Fruit fly (Drosophila melanogaster): ENCODE results near the gene goe.

The goe gene

DNA sequence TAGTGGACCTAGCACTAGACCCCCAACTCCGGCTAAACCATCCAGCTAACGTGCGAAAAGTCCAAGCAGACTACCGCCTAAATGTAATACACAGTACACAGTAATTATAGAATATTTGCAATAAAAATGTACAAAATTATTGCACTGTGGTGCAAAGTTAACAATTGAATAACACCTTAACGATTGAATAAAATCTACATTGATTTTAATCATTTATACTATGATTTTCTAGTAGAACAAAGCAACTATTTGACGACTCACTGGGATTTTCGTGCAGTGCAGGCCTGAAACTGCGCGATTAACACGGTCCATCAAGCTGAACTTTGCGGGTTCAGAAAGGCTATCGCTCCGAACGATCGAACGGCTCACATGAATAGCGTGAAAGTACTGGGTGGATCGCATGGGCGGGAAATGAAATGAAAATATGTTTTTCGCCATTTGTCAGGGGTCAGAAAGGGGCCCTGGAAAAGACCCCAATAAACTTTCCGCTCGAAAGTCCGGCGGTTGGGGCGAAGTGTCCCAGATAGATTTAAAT lies 26.5 kb upstream of the goe start:
- peak; percentile 4 for TF ChIP-seq noc (tag; optimal IDR thresholded peaks at IDR 0.05)

DNA sequence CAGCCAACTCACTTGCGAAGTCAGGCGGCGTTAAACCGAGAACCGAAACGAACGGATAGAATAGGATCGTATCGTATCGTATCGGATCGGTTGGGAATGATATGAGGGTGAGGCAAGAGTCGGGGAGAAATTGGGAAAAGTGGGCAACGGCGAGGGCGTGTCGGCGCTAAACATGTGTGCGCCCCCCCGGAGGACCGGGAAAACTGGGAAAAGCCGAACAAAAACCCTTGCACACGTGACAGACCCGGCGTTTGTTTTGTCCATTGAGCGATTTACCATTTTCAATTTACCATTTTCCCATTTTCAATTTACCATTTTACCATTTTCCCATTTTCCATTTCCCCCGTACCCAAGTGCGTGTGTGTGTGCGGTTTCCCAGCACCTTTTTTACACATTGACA lies 23.4 kb upstream of the goe start:
- no peak for TF ChIP-seq noc (tag; optimal IDR thresholded peaks at IDR 0.05)

- no peak for TF ChIP-seq noc (tag; optimal IDR thresholded peaks at IDR 0.05)
Observed at dm6 chrX:16774201-16775061, 22.7 kb upstream of the goe start.

dm6 chrX:16772882-16773827 lies 21.4 kb upstream of the goe start:
- no peak for TF ChIP-seq noc (tag; optimal IDR thresholded peaks at IDR 0.05)

dm6 chrX:16768770-16769169 lies 17.1 kb upstream of the goe start:
- TF ChIP-seq noc (tag; optimal IDR thresholded peaks at IDR 0.05): no peak

- no peak for TF ChIP-seq noc (tag; optimal IDR thresholded peaks at IDR 0.05)
Observed at dm6 chrX:16766868-16767431, 15.2 kb upstream of the goe start.

- no peak for TF ChIP-seq noc (tag; optimal IDR thresholded peaks at IDR 0.05)
Observed at dm6 chrX:16765809-16766208, 14.1 kb upstream of the goe start.

DNA sequence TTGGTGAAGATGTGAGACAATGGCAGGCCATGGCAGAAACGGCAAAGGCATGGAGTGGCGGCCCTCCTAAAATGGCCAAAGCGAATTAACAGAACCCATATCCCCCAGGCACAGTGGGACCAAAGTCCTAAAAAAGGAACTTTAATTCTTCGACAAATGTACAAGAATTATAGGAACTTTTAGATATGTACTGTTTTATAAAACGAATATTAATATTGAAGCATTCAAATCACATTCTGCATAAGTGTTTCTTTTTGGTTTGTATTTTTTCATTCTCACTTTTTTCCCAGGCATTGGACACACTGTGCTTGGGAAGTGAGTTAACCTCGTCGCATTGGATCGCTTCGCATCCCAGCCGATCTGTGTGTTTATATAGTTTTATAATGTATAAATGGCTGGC lies 13.2 kb upstream of the goe start:
- TF ChIP-seq noc (tag; optimal IDR thresholded peaks at IDR 0.05): no peak

DNA sequence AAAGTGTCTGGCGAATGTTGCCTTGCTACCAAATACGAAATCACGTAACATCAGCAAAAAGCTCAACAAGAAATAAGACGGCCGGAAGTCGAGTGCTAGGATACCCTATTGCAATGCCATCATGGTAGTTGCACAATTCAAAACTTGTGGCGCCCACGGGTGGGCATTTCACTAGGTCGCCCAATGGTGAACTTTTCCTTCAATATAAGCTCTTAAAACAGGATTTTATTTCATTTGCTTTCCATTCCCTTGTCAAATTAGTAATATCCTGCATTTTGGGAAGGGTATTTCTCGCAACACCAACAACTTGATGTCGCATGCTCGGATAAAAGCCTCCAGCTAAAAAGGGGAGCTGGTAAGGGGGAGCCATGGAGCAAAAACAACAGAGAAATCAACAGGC lies 9.8 kb upstream of the goe start:
- TF ChIP-seq noc (tag; optimal IDR thresholded peaks at IDR 0.05): no peak

DNA sequence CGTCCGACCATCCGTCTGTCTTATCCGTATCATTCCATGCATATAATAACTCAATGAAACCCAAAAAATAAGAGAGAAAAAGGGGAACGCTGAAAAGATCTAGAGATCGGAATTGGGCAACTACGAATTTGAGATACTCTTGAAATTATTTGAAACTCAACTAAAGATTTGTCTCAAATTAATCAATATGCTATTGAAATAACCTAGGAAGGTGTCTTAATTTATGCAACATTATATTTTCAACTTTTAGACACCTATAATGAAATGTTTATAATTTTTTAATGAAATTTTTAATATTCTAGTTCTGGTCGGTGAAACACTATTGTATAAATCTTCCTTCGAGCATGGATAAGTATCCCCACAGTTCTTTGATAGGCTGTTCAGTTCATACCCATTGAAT lies 8.8 kb upstream of the goe start:
- TF ChIP-seq noc (tag; optimal IDR thresholded peaks at IDR 0.05): no peak

DNA sequence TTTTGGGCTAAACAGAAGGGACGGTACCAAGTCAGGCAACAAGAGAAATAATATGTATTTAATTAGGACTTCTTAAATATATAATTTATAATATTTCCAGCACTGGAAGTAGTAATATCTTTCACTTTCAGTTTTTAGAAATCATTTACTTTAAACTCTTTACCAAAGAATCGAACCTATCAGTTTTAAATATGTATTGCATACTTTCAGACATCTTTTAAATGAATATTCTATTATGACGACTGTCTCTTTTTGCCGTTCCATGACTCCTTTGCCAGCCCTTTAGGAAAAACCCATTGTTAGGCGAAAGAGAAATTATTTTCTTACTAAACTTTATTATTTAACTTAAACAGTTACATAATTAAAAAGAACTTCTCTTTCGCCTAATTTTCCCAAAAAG lies 5.9 kb upstream of the goe start:
- no peak for TF ChIP-seq noc (tag; optimal IDR thresholded peaks at IDR 0.05)

- TF ChIP-seq noc (tag; optimal IDR thresholded peaks at IDR 0.05): no peak
Observed at dm6 chrX:16753066-16753465, 1.4 kb upstream of the goe start.

dm6 chrX:16750712-16751578 lies 765 bp downstream of the goe start:
- TF ChIP-seq noc (tag; optimal IDR thresholded peaks at IDR 0.05): peak; percentile 82

DNA sequence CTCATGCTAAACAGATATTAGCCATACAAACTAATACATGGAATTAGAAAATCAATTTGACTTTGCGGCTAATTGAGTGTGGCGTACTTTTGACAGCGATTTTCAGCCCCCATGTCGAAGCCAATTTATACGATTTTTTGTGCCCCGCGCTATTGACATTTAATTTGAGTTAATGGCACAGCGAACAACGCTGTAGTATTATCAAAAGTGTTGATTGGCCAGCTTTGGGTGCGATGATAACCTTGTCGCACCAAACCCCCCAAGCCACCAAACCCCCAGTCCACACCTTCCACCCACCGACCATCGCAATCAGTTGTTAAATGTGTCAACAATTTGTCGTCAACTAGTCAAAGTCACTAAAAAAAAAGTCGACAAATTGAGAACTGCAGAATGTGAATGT lies 2.4 kb downstream of the goe start:
- peak; percentile 68 for TF ChIP-seq noc (tag; optimal IDR thresholded peaks at IDR 0.05)

DNA sequence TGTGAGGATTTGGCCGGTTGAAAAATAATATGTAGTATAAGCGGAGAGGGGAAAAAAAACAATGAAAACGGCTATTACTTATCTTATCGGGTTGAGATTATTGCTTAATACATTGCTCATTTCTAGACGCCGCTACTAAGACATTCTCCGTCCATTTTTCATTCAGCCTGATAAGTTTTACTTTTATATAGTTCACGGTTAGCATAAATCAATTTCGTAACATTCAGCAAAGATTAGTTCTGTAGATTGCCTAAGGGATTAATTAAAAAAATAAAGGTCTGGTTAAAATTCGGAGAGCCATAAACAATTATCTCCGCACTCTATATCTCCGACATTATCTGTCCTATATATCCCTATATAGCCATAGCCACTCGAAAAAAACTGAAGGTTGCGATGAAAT lies 4.2 kb downstream of the goe start:
- peak; percentile 85 for TF ChIP-seq noc (tag; optimal IDR thresholded peaks at IDR 0.05)

All from whole organism, larva.